Worm (Caenorhabditis elegans): ENCODE data around the gene arf-5.

Gene arf-5

DNA sequence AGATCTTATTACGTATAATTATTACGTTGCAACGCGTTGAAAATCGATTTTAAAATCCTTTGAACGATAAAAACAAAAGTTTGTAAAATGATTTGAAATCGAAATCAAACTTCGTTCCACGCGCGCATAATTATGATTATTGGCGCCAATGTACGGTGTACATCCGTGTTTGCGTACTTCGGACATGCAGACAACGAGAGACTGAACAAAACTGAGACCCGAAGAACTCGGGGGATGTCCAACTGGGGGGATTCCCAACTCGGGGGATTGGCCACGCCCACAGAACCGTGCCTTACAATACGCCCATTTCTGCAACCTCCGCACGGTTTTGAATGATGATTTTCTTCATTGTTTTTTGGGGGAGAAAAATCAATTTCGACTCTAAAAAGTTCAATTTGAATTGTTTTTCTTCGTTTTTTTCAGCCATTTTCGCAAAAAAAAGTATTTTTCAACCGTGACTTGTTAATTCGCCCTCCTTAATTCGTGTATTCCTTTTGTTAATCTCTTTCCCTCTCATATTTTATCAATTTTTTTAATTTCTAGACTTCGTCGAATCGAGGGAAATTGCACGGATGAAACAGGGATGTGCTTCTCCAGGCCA, 35.3 kb upstream of the arf-5 start, which contains the start of gene F20D12.12:
F20D12.12 (plus strand) TSS at position 542 of the 601 bp plus-strand sequence.
- TF ChIP-seq mep-1 (tag; optimal IDR thresholded peaks at IDR 0.05) (peak; percentile 57), ces-1 (GFP tag; optimal IDR thresholded peaks at IDR 0.05) (peak; percentile 66), sptf-1 (tag; optimal IDR thresholded peaks at IDR 0.05) (peak; percentile 61), unc-120 (tag; optimal IDR thresholded peaks at IDR 0.05; ENCODE audit: poor library complexity, severe bottlenecking) (peak; percentile 84), lsy-2 (tag; optimal IDR thresholded peaks at IDR 0.05) (peak; percentile 94), mls-2 (tag; optimal IDR thresholded peaks at IDR 0.05) (peak; percentile 23), drap-1 (GFP tag; optimal IDR thresholded peaks at IDR 0.05) (peak; percentile 4), lin-13 (tag; optimal IDR thresholded peaks at IDR 0.05) (peak; percentile 50), pha-4 (tag; optimal IDR thresholded peaks at IDR 0.05) (peak; percentile 6)

ce11 chrIV:7948290-7948689, 34.0 kb upstream of the arf-5 start, which contains the start of gene mcm-3AP:
TSS of gene mcm-3AP (plus strand) at chrIV:7948672.
- peak; percentile 70 for TF ChIP-seq lsy-2 (tag; optimal IDR thresholded peaks at IDR 0.05)

ce11 chrIV:7954006-7954405, 28.3 kb upstream of the arf-5 start:
- no peak for TF ChIP-seq unc-39 (tag; optimal IDR thresholded peaks at IDR 0.05)
- TF ChIP-seq flh-1 (GFP tag; optimal IDR thresholded peaks at IDR 0.05): no peak
- TF ChIP-seq ham-2 (GFP tag; optimal IDR thresholded peaks at IDR 0.05): no peak
- no peak for TF ChIP-seq bed-3 (GFP tag; optimal IDR thresholded peaks at IDR 0.05)
- no peak for TF ChIP-seq mab-5 (tag; optimal IDR thresholded peaks at IDR 0.05)
- no peak for TF ChIP-seq lsy-2 (tag; optimal IDR thresholded peaks at IDR 0.05)
- TF ChIP-seq nhr-76 (tag; optimal IDR thresholded peaks at IDR 0.05): no peak
- TF ChIP-seq hlh-1 (tag; optimal IDR thresholded peaks at IDR 0.05): no peak

- TF ChIP-seq unc-120 (tag; optimal IDR thresholded peaks at IDR 0.05; ENCODE audit: poor library complexity, severe bottlenecking) (no peak), ces-1 (GFP tag; optimal IDR thresholded peaks at IDR 0.05) (no peak), ham-2 (GFP tag; optimal IDR thresholded peaks at IDR 0.05) (no peak), nhr-76 (tag; optimal IDR thresholded peaks at IDR 0.05) (no peak), snpc-4 (tag; optimal IDR thresholded peaks at IDR 0.05) (no peak), sem-2 (GFP tag; optimal IDR thresholded peaks at IDR 0.05) (no peak), ztf-11 (tag; optimal IDR thresholded peaks at IDR 0.05) (no peak), hlh-1 (tag; optimal IDR thresholded peaks at IDR 0.05) (no peak), ceh-39 (tag; optimal IDR thresholded peaks at IDR 0.05) (no peak), unc-62 (GFP tag; optimal IDR thresholded peaks at IDR 0.05) (no peak)
Measured at ce11 chrIV:7955849-7956248, 26.5 kb upstream of the arf-5 start, which contains the start of gene ceh-19. TSS of gene ceh-19 (minus strand) at chrIV:7955949.

ce11 chrIV:7956643-7957317, 25.5 kb upstream of the arf-5 start, which contains the start of gene csr-1:
TSS of gene csr-1 (plus strand) at chrIV:7957267.
- TF ChIP-seq sem-2 (GFP tag; optimal IDR thresholded peaks at IDR 0.05) (no peak), lsy-2 (tag; optimal IDR thresholded peaks at IDR 0.05) (no peak), ceh-83 (GFP tag; optimal IDR thresholded peaks at IDR 0.05) (no peak), unc-120 (tag; optimal IDR thresholded peaks at IDR 0.05; ENCODE audit: poor library complexity, severe bottlenecking) (no peak), lin-32 (GFP tag; optimal IDR thresholded peaks at IDR 0.05) (no peak), nhr-237 (tag; optimal IDR thresholded peaks at IDR 0.05) (no peak), tbx-8 (GFP tag; optimal IDR thresholded peaks at IDR 0.05) (no peak)

- TF ChIP-seq flh-1 (GFP tag; optimal IDR thresholded peaks at IDR 0.05) (no peak), hlh-1 (tag; optimal IDR thresholded peaks at IDR 0.05) (no peak), ces-1 (GFP tag; optimal IDR thresholded peaks at IDR 0.05) (no peak), ceh-39 (tag; optimal IDR thresholded peaks at IDR 0.05) (no peak), drap-1 (GFP tag; optimal IDR thresholded peaks at IDR 0.05) (no peak), zip-8 (tag; optimal IDR thresholded peaks at IDR 0.05) (no peak), unc-120 (tag; optimal IDR thresholded peaks at IDR 0.05; ENCODE audit: poor library complexity, severe bottlenecking) (no peak), ceh-83 (GFP tag; optimal IDR thresholded peaks at IDR 0.05) (no peak), tbx-8 (GFP tag; optimal IDR thresholded peaks at IDR 0.05) (no peak), lin-13 (tag; optimal IDR thresholded peaks at IDR 0.05) (no peak), nhr-12 (tag; optimal IDR thresholded peaks at IDR 0.05) (no peak)
Measured at ce11 chrIV:7957504-7957903, 24.8 kb upstream of the arf-5 start, which contains the start of gene frpr-10. TSS of gene frpr-10 (plus strand) at chrIV:7957804.
